Worm (Caenorhabditis elegans) whole organism, early embryonic: ENCODE measurements around the gene F18F11.4.

Source experiments
- B0310.2 ChIP-seq: sonication (generic microtip); optimal IDR thresholded peaks from 2 replicates; lab custom pipeline; 2016; ENCODE audit warnings: mild to moderate bottlenecking, missing genetic modification characterization, missing compliant biosample characterization
- F13C5.2 ChIP-seq: sonication (generic microtip); optimal IDR thresholded peaks from 2 replicates; lab custom pipeline; 2017; ENCODE audit warnings: mild to moderate bottlenecking, missing genetic modification characterization, inconsistent platforms, missing compliant biosample characterization
- aly-1 ChIP-seq: sonication (generic microtip); optimal IDR thresholded peaks from 2 replicates; lab custom pipeline; 2016; ENCODE audit warnings: missing genetic modification characterization, missing compliant biosample characterization
- ama-1 ChIP-seq: fragments of 150-350 bp; optimal IDR thresholded peaks from 2 replicates; lab custom pipeline; 2014
- ceh-13 ChIP-seq: fragments of 200-800 bp; sonication (Bioruptor generic); optimal IDR thresholded peaks from 2 replicates; lab custom pipeline; 2018; ENCODE audit warnings: mild to moderate bottlenecking, missing genetic modification characterization, missing compliant biosample characterization
- ceh-36 ChIP-seq: sonication (generic microtip); optimal IDR thresholded peaks from 2 replicates; lab custom pipeline; 2016; ENCODE audit warnings: missing genetic modification characterization, inconsistent platforms, missing compliant biosample characterization
- ets-7 ChIP-seq: sonication (generic microtip); optimal IDR thresholded peaks from 2 replicates; lab custom pipeline; 2016; ENCODE audit warnings: missing genotype, missing genetic modification characterization, missing compliant biosample characterization
- flt-1 ChIP-seq: fragments of 200-800 bp; sonication (Bioruptor generic); IDR thresholded peaks from 2 replicates; pipeline ENCODE4 v1.3.6; 2022; ENCODE audit warnings: missing genetic modification characterization, missing compliant biosample characterization
- hmbx-1 ChIP-seq: sonication (generic microtip); optimal IDR thresholded peaks from 2 replicates; lab custom pipeline; 2016; ENCODE audit warnings: mild to moderate bottlenecking, missing genetic modification characterization, missing compliant biosample characterization
- hmg-4 ChIP-seq: fragments of 200-800 bp; sonication (Bioruptor generic); optimal IDR thresholded peaks from 2 replicates; lab custom pipeline; 2018; ENCODE audit warnings: mild to moderate bottlenecking, missing genetic modification characterization, missing compliant biosample characterization
- hnd-1 ChIP-seq: sonication (generic microtip); optimal IDR thresholded peaks from 2 replicates; lab custom pipeline; 2016; ENCODE audit warnings: missing genetic modification characterization, missing compliant biosample characterization
- pes-1 ChIP-seq: fragments of 200-800 bp; sonication (Bioruptor generic); IDR thresholded peaks from 2 replicates; pipeline ENCODE4 v1.3.6; 2022; ENCODE audit warnings: missing genetic modification reagents, missing genetic modification characterization, missing compliant biosample characterization
- scrt-1 ChIP-seq: fragments of 200-800 bp; sonication (Bioruptor generic); IDR thresholded peaks from 2 replicates; pipeline ENCODE4 v1.3.6; 2022; ENCODE audit warnings: missing genetic modification characterization, missing compliant biosample characterization
- sea-1 ChIP-seq: fragments of 200-800 bp; sonication (Bioruptor generic); conservative IDR thresholded peaks from 2 replicates; pipeline ENCODE4 v1.3.6; 2022; ENCODE audit warnings: missing genetic modification characterization, missing compliant biosample characterization
- tbx-11 ChIP-seq: fragments of 200-800 bp; sonication (Bioruptor generic); IDR thresholded peaks from 2 replicates; pipeline ENCODE4 v1.3.6; 2022; ENCODE audit warnings: missing genetic modification characterization, missing compliant biosample characterization
- tbx-37 ChIP-seq: fragments of 200-800 bp; sonication (Bioruptor generic); conservative IDR thresholded peaks from 2 replicates; pipeline ENCODE4 v1.3.6; 2022; ENCODE audit warnings: missing genetic modification reagents, missing genetic modification characterization, missing compliant biosample characterization
- tra-4 ChIP-seq: sonication (generic microtip); optimal IDR thresholded peaks from 2 replicates; lab custom pipeline; 2017; ENCODE audit warnings: missing genetic modification characterization, missing compliant biosample characterization

The F18F11.4 gene

ce11 chrIV:377791-378190 is 47.2 kb downstream of the F18F11.4 start:
- TF ChIP-seq sea-1 (GFP tag; lab: Robert Waterston, UW): no peak
- no peak for TF ChIP-seq hnd-1 (tag; lab: Kevin White, UChicago)
- TF ChIP-seq ets-7 (tag; lab: Kevin White, UChicago): no peak
- TF ChIP-seq hmg-4: no peak
- no peak for TF ChIP-seq hmbx-1
- no peak for TF ChIP-seq flt-1

- TF ChIP-seq hnd-1 (tag; lab: Kevin White, UChicago): no peak
- no peak for TF ChIP-seq hmbx-1
- no peak for TF ChIP-seq ceh-13
- TF ChIP-seq tra-4 (tag; lab: Kevin White, UChicago): no peak
- no peak for TF ChIP-seq tbx-37 (GFP tag; lab: Robert Waterston, UW)
- TF ChIP-seq scrt-1 (GFP tag; lab: Robert Waterston, UW): no peak
- TF ChIP-seq tbx-11 (GFP tag; lab: Robert Waterston, UW): no peak
- TF ChIP-seq F13C5.2 (tag; lab: Kevin White, UChicago): no peak
These were observed 47.7 kb downstream of the F18F11.4 start for ce11 chrIV:378367-378766.

ce11 chrIV:378838-379237 is 48.2 kb downstream of the F18F11.4 start:
- TF ChIP-seq scrt-1 (GFP tag; lab: Robert Waterston, UW) (no peak), hnd-1 (tag; lab: Kevin White, UChicago) (no peak), ceh-13 (no peak), tbx-37 (GFP tag; lab: Robert Waterston, UW) (no peak), sea-1 (GFP tag; lab: Robert Waterston, UW) (no peak), flt-1 (no peak), aly-1 (tag; lab: Kevin White, UChicago) (no peak), ceh-36 (tag; lab: Kevin White, UChicago) (no peak)

ce11 chrIV:379605-380004 is 49.0 kb downstream of the F18F11.4 start:
- TF ChIP-seq tra-4 (tag; lab: Kevin White, UChicago): no peak
- TF ChIP-seq sea-1 (GFP tag; lab: Robert Waterston, UW): no peak
- TF ChIP-seq tbx-37 (GFP tag; lab: Robert Waterston, UW): no peak
- no peak for TF ChIP-seq hmg-4
- no peak for TF ChIP-seq F13C5.2 (tag; lab: Kevin White, UChicago)
- no peak for TF ChIP-seq pes-1
- TF ChIP-seq hnd-1 (tag; lab: Kevin White, UChicago): no peak
- no peak for TF ChIP-seq hmbx-1
- TF ChIP-seq aly-1 (tag; lab: Kevin White, UChicago): no peak
- TF ChIP-seq B0310.2 (tag; lab: Kevin White, UChicago): no peak
- TF ChIP-seq ets-7 (tag; lab: Kevin White, UChicago): no peak
- no peak for TF ChIP-seq ama-1 (lab: Kevin White, UChicago)

ce11 chrIV:383135-383731 is 52.6 kb downstream of the F18F11.4 start, which contains the start of gene spl-1:
spl-1 (minus strand) TSS chrIV:383185.
- no peak for TF ChIP-seq B0310.2 (tag; lab: Kevin White, UChicago)
- no peak for TF ChIP-seq F13C5.2 (tag; lab: Kevin White, UChicago)
- TF ChIP-seq aly-1 (tag; lab: Kevin White, UChicago): no peak
- no peak for TF ChIP-seq tbx-37 (GFP tag; lab: Robert Waterston, UW)
- TF ChIP-seq hmg-4: no peak
- TF ChIP-seq hmbx-1: no peak
- no peak for TF ChIP-seq ceh-13
- no peak for TF ChIP-seq ama-1 (lab: Kevin White, UChicago)
- no peak for TF ChIP-seq sea-1 (GFP tag; lab: Robert Waterston, UW)
- TF ChIP-seq ceh-36 (tag; lab: Kevin White, UChicago): no peak
- TF ChIP-seq scrt-1 (GFP tag; lab: Robert Waterston, UW): no peak
- TF ChIP-seq tra-4 (tag; lab: Kevin White, UChicago): no peak
